Worm (Caenorhabditis elegans): ENCODE measurements around the gene end-3.

The end-3 gene

DNA sequence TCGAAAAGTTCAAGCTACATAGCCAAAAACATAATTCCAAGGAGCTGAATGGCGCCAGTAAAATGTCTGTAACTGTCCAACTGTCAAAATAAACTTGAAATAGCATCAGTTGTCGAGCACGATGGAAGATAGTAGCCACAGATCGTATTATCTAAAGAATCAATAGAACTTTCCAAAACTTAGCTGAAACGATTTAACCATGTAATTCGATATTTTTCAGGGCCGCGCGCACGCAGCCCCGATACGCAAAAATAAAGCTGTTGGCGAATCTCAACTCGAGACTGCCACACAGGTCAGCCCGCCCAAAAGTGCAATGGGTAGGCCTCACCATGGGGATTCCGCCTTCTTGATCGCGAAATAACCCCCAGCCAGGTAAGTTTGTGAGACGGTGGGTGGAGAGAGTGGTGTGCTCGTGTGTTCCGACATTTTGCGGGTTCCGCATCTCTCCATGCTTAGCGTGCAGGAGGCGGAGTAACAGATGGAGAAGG, 13.8 kb downstream of the end-3 start:
- TF ChIP-seq C04F5.9 (tag; optimal IDR thresholded peaks at IDR 0.05) (no peak), nhr-85 (tag) (peak; percentile 86), ceh-8 (GFP tag; optimal IDR thresholded peaks at IDR 0.05) (no peak), irx-1 (tag; optimal IDR thresholded peaks at IDR 0.05) (peak; percentile 29), tlp-1 (tag; optimal IDR thresholded peaks at IDR 0.05) (no peak), nhr-47 (tag; optimal IDR thresholded peaks at IDR 0.05) (peak; percentile 80), blmp-1 (tag; optimal IDR thresholded peaks at IDR 0.05) (no peak), unc-98 (GFP tag; IDR thresholded peaks at IDR 0.05) (no peak), nhr-20 (tag; optimal IDR thresholded peaks at IDR 0.05) (peak; percentile 69), sup-37 (GFP tag; optimal IDR thresholded peaks at IDR 0.05) (peak; percentile 9), ama-1 (optimal IDR thresholded peaks at IDR 0.05) (peak; percentile 71), ets-5 (GFP tag; IDR thresholded peaks at IDR 0.05) (0 out of 2 replicates have a peak, but pooled peaks have one; percentile 44), lir-3 (tag; optimal IDR thresholded peaks at IDR 0.05; ENCODE audit: poor library complexity) (no peak), efl-1 (optimal IDR thresholded peaks at IDR 0.05) (peak; percentile 10 to 48), efl-1 (GFP tag; optimal IDR thresholded peaks at IDR 0.05 in 1 of 2) (peak in 1 of 2 experiments; percentile 92), fkh-4 (tag; optimal IDR thresholded peaks at IDR 0.05; ENCODE audit: borderline replicate concordance) (no peak), lsy-2 (tag; optimal IDR thresholded peaks at IDR 0.05) (no peak), sox-4 (tag; optimal IDR thresholded peaks at IDR 0.05) (no peak), swsn-7 (tag; optimal IDR thresholded peaks at IDR 0.05) (peak; percentile 59), grh-1 (GFP tag; IDR thresholded peaks at IDR 0.05) (peak; percentile 72), unc-62 (GFP tag; optimal IDR thresholded peaks at IDR 0.05) (no peak), ceh-90 (tag; optimal IDR thresholded peaks at IDR 0.05) (no peak), isw-1 (GFP tag; IDR thresholded peaks at IDR 0.05) (peak; percentile 22; the same call in 1 of the 2 replicates), fkh-10 (GFP tag; optimal IDR thresholded peaks at IDR 0.05) (no peak), unc-130 (tag; optimal IDR thresholded peaks at IDR 0.05) (no peak), egl-27 (tag; optimal IDR thresholded peaks at IDR 0.05) (no peak), mep-1 (tag; optimal IDR thresholded peaks at IDR 0.05) (no peak), ceh-63 (GFP tag; optimal IDR thresholded peaks at IDR 0.05) (no peak), nhr-11 (tag; optimal IDR thresholded peaks at IDR 0.05) (no peak), mdl-1 (tag; optimal IDR thresholded peaks at IDR 0.05) (no peak), nhr-90 (tag; optimal IDR thresholded peaks at IDR 0.05; ENCODE audit: poor library complexity) (peak; percentile 87), nhr-28 (tag; optimal IDR thresholded peaks at IDR 0.05) (no peak), skn-1 (tag; optimal IDR thresholded peaks at IDR 0.05) (no peak), Y116A8C.19 (tag; optimal IDR thresholded peaks at IDR 0.05; ENCODE audit: borderline replicate concordance) (no peak), C16A3.4 (tag; optimal IDR thresholded peaks at IDR 0.05) (no peak), lin-35 (GFP tag; optimal IDR thresholded peaks at IDR 0.05) (peak in 1 of 2 experiments; percentile 36), mab-9 (GFP tag; IDR thresholded peaks at IDR 0.05) (no peak), jun-1 (tag; optimal IDR thresholded peaks at IDR 0.05) (no peak), rnt-1 (tag; optimal IDR thresholded peaks at IDR 0.05) (peak; percentile 81), aly-2 (tag; optimal IDR thresholded peaks at IDR 0.05) (peak; percentile 18), lin-13 (GFP tag; optimal IDR thresholded peaks at IDR 0.05) (no peak), fos-1 (tag; optimal IDR thresholded peaks at IDR 0.05) (peak; percentile 46), aha-1 (tag; optimal IDR thresholded peaks at IDR 0.05) (no peak), unc-30 (tag; optimal IDR thresholded peaks at IDR 0.05) (no peak), ceh-82 (tag; optimal IDR thresholded peaks at IDR 0.05) (no peak), nhr-19 (GFP tag; conservative IDR thresholded peaks at IDR 0.05) (peak; percentile 79), nhr-71 (tag; optimal IDR thresholded peaks at IDR 0.05) (peak; percentile 84), nhr-84 (tag; optimal IDR thresholded peaks at IDR 0.05) (no peak), lin-15B (tag; optimal IDR thresholded peaks at IDR 0.05) (no peak), dsc-1 (tag; optimal IDR thresholded peaks at IDR 0.05) (no peak), xbp-1 (tag; optimal IDR thresholded peaks at IDR 0.05) (peak; percentile 21), hlh-4 (tag; optimal IDR thresholded peaks at IDR 0.05) (no peak), pax-3 (tag; optimal IDR thresholded peaks at IDR 0.05) (peak; percentile 52), unc-86 (tag; optimal IDR thresholded peaks at IDR 0.05) (no peak)
